Worm (Caenorhabditis elegans): ENCODE measurements around the gene F36H9.4.
A peak's percentile ranks its signal among the peaks of the same experiment; 100 is the strongest.

Gene F36H9.4

DNA sequence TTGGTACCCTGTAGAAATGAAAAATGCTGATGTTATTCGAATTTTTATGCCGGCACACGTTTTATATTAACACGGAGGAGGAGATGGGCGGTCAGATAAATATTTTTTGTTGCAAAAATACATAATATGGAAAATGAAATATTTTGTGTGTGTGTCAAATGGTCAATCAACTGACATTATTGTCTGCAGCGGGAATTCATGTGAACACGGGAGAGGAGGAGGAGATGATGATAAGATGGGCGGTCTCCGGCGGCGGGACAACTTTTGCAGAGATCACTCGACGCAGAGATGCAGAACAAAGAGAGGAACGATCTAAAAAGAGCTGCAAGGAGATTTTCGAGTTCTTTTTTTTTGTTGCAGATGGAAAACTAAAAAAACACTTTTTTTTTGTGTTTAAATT lies 7.3 kb downstream of the F36H9.4 start, which contains the start of gene dhs-13 (continued):
- TF ChIP-seq snpc-1.1 (tag; optimal IDR thresholded peaks at IDR 0.05; ENCODE audit: insufficient read depth) (no peak), B0336.3 (GFP tag; IDR thresholded peaks at IDR 0.05) (peak; percentile 36; the same call in 1 of the 2 replicates), B0035.1 (tag; optimal IDR thresholded peaks at IDR 0.05) (no peak), cebp-1 (GFP tag; IDR thresholded peaks at IDR 0.05) (no peak), cebp-1 (tag; optimal IDR thresholded peaks at IDR 0.05) (peak; percentile 42), F37B4.10 (GFP tag; IDR thresholded peaks at IDR 0.05) (no peak), nfya-2 (GFP tag; IDR thresholded peaks at IDR 0.05) (no peak), chd-7 (tag; optimal IDR thresholded peaks at IDR 0.05) (no peak), F33H1.4 (GFP tag; IDR thresholded peaks at IDR 0.05) (no peak), egl-18 (GFP tag; IDR thresholded peaks at IDR 0.05) (no peak), madf-8 (GFP tag; conservative IDR thresholded peaks at IDR 0.05) (no peak), aptf-2 (GFP tag; conservative IDR thresholded peaks at IDR 0.05) (no peak), F55B11.4 (tag; optimal IDR thresholded peaks at IDR 0.05; ENCODE audit: borderline replicate concordance, insufficient read depth) (no peak), lag-1 (GFP tag; IDR thresholded peaks at IDR 0.05) (no peak), ceh-27 (GFP tag; optimal IDR thresholded peaks at IDR 0.05) (no peak), nhr-80 (tag; optimal IDR thresholded peaks at IDR 0.05) (peak; percentile 61), T26A5.8 (tag; optimal IDR thresholded peaks at IDR 0.05) (no peak), attf-5 (GFP tag; optimal IDR thresholded peaks at IDR 0.05) (peak; percentile 20), dox-1 (GFP tag; IDR thresholded peaks at IDR 0.05) (peak; percentile 52; the same call in 1 of the 2 replicates), lir-1 (GFP tag; conservative IDR thresholded peaks at IDR 0.05) (no peak), ekl-4 (GFP tag; IDR thresholded peaks at IDR 0.05) (no peak), F39B2.1 (GFP tag; IDR thresholded peaks at IDR 0.05) (no peak), lin-40 (tag; optimal IDR thresholded peaks at IDR 0.05) (no peak), ceh-79 (tag; optimal IDR thresholded peaks at IDR 0.05) (no peak), pbrm-1 (GFP tag; IDR thresholded peaks at IDR 0.05) (no peak), hmg-1.2 (GFP tag; IDR thresholded peaks at IDR 0.05) (peak; percentile 16; the same call in 1 of the 2 replicates), nhr-179 (tag; optimal IDR thresholded peaks at IDR 0.05) (no peak), tlf-1 (GFP tag; optimal IDR thresholded peaks at IDR 0.05) (no peak), F10E7.11 (tag; optimal IDR thresholded peaks at IDR 0.05) (no peak), madf-6 (GFP tag; IDR thresholded peaks at IDR 0.05) (no peak), K11D2.4 (GFP tag; IDR thresholded peaks at IDR 0.05) (no peak), ets-4 (GFP tag; optimal IDR thresholded peaks at IDR 0.05) (no peak), hmg-20 (GFP tag; IDR thresholded peaks at IDR 0.05) (no peak), bed-2 (GFP tag; IDR thresholded peaks at IDR 0.05) (no peak), dpff-1 (tag; optimal IDR thresholded peaks at IDR 0.05) (no peak), Y53G8AR.9 (GFP tag; conservative IDR thresholded peaks at IDR 0.05) (no peak), mes-4 (tag; optimal IDR thresholded peaks at IDR 0.05) (no peak), gei-17 (GFP tag; optimal IDR thresholded peaks at IDR 0.05) (no peak), akir-1 (GFP tag; optimal IDR thresholded peaks at IDR 0.05) (no peak)

ce11 chrV:1767427-1767826 lies 11.6 kb downstream of the F36H9.4 start:
- TF ChIP-seq nfyb-1 (GFP tag; IDR thresholded peaks at IDR 0.05) (no peak), sea-2 (GFP tag; IDR thresholded peaks at IDR 0.05) (no peak)

All from whole organism, young adult.